Worm (Caenorhabditis elegans): ENCODE data around the gene Y57E12AL.2.

Y57E12AL.2 gene

DNA sequence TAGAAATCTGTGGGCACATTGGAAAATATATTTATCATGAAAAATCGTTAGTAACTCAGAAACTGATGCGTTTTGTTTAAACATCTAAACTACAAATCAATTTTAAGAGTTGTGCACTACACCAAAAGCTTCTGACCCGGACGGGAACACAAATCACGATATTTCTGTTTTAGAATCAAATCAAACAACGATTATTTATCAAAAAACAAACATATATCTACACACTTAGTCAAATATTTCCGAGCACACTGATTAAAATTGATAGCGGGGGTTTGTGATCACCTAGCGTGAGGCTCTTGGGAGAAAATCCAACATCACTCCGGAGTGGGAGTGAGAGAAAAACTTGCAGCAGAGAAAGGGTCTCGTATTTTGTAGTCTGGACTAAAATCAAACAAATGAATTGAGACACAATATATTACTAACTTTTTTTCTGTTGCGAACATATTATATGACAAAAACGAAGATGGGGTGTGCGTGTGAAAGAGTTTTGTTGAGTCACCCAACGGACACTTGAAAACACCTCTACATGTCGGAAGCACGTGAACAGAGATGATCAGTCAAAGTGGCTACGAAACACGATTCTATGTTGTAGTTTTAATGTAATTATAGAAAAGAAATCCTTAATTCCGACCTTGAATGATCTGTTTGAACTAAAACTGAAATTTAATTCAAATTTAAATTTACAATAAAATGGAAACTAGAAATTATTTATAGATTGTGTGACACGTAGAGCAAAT, 37.5 kb downstream of the Y57E12AL.2 start:
- no peak for TF ChIP-seq skn-1 (tag; optimal IDR thresholded peaks at IDR 0.05)
- TF ChIP-seq zag-1 (tag; optimal IDR thresholded peaks at IDR 0.05), result no peak
- TF ChIP-seq lsy-2 (tag; optimal IDR thresholded peaks at IDR 0.05), result no peak
- no peak for TF ChIP-seq mdl-1 (tag; optimal IDR thresholded peaks at IDR 0.05)
- TF ChIP-seq ztf-1 (GFP tag; conservative IDR thresholded peaks at IDR 0.05), result no peak
- TF ChIP-seq F13H6.1 (tag; optimal IDR thresholded peaks at IDR 0.05), result peak; percentile 35
- TF ChIP-seq mbf-1 (tag; optimal IDR thresholded peaks at IDR 0.05), result no peak
- peak; percentile 14 for TF ChIP-seq sma-3 (GFP tag; optimal IDR thresholded peaks at IDR 0.05)
- TF ChIP-seq crh-2 (tag; optimal IDR thresholded peaks at IDR 0.05), result peak; percentile 16
- TF ChIP-seq nhr-237 (tag; optimal IDR thresholded peaks at IDR 0.05), result no peak
- TF ChIP-seq fos-1 (tag; optimal IDR thresholded peaks at IDR 0.05), result peak; percentile 23
- TF ChIP-seq ama-1 (optimal IDR thresholded peaks at IDR 0.05), result no peak
- no peak for TF ChIP-seq R02D3.7 (tag; optimal IDR thresholded peaks at IDR 0.05)
- no peak for TF ChIP-seq elt-1 (tag; optimal IDR thresholded peaks at IDR 0.05)
- TF ChIP-seq ztf-4 (tag; optimal IDR thresholded peaks at IDR 0.05), result no peak
- TF ChIP-seq unc-62 (GFP tag; optimal IDR thresholded peaks at IDR 0.05), result no peak
- TF ChIP-seq nhr-6 (tag; optimal IDR thresholded peaks at IDR 0.05), result no peak
- TF ChIP-seq ceh-16 (tag; optimal IDR thresholded peaks at IDR 0.05), result no peak
- TF ChIP-seq nhr-10 (tag; optimal IDR thresholded peaks at IDR 0.05), result no peak
- no peak for TF ChIP-seq lin-11 (tag; optimal IDR thresholded peaks at IDR 0.05)
- TF ChIP-seq ceh-82 (tag; optimal IDR thresholded peaks at IDR 0.05), result no peak
- no peak for TF ChIP-seq lin-39 (tag; optimal IDR thresholded peaks at IDR 0.05)
- TF ChIP-seq lin-13 (GFP tag; optimal IDR thresholded peaks at IDR 0.05), result no peak
- TF ChIP-seq sma-9 (GFP tag; optimal IDR thresholded peaks at IDR 0.05), result peak; percentile 38
- TF ChIP-seq sma-9 (tag; optimal IDR thresholded peaks at IDR 0.05), result no peak
- TF ChIP-seq elt-3 (tag; optimal IDR thresholded peaks at IDR 0.05), result no peak
- no peak for TF ChIP-seq C34F6.9 (tag; optimal IDR thresholded peaks at IDR 0.05)
- TF ChIP-seq nhr-21 (tag; optimal IDR thresholded peaks at IDR 0.05), result no peak

DNA sequence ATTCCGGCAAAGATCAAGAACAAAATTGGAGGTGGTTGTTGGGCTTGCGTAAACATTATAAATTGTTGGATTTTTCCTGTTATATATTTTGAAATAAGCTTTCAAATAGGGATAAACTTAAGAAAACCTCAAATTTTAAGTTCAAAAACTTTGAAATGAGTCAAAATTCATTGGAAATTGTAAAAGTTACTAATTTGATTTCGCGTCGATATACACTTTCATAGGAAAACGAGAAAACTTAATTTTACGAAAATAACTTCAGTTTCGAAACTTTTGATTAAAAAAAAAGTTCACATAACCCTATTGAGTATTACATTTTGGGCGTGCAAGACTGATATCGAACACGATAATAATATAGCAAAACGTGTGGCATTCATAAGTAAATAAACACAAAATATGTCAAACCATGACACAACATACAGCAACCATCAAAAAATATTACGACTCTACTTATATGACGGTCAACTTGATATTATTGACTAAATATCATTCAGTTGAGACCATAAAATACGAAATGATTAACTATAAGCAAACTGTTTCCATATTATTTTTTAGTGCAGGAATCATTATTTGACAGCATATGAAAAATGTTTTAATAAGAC, 38.3 kb downstream of the Y57E12AL.2 start:
- TF ChIP-seq fos-1 (tag; optimal IDR thresholded peaks at IDR 0.05), result no peak

DNA sequence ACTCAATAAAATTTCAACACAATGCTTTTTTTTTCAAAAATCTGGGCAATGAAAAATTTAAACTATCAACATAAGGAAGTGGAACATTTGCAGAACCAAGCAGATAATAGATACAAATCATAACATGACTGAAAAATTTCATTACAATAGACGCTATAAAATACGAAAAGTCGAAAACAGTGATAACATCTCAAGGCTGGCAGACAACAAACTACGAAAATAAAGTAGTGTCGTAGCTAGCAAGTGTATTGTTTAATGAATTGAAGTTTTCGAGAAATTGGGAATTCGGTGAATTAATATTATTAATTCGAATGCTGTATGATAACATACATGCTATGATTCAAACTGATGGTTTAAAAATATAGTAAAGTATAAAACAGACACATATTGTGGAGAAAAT, 38.9 kb downstream of the Y57E12AL.2 start:
- TF ChIP-seq C34F6.9 (tag; optimal IDR thresholded peaks at IDR 0.05) (no peak), ceh-82 (tag; optimal IDR thresholded peaks at IDR 0.05) (no peak), crh-2 (tag; optimal IDR thresholded peaks at IDR 0.05) (no peak), nhr-10 (tag; optimal IDR thresholded peaks at IDR 0.05) (no peak), nhr-237 (tag; optimal IDR thresholded peaks at IDR 0.05) (no peak), lin-11 (tag; optimal IDR thresholded peaks at IDR 0.05) (no peak), lin-39 (tag; optimal IDR thresholded peaks at IDR 0.05) (no peak), snpc-4 (tag; optimal IDR thresholded peaks at IDR 0.05) (no peak), fos-1 (tag; optimal IDR thresholded peaks at IDR 0.05) (no peak), ztf-4 (tag; optimal IDR thresholded peaks at IDR 0.05) (no peak), nhr-129 (tag; optimal IDR thresholded peaks at IDR 0.05) (no peak)

DNA sequence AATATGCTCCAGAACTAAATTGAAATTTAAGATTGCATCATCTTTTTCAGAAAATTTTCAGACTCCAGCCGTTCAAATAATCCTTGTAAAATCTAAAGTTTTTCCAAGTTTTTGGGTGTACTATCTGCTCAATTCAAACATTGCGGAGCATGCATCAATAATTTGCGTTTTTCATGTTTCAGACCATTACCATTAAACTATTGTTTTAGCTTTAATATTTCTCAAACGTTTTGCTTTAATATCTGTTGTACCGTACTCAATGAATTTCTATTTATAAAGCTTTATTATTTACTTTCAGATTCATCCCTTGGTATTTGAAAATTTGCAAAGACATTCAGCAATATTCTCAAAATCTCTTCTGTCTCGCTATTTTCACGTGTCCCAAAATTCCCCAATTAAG, 45.4 kb downstream of the Y57E12AL.2 start, which contains the start of gene odr-2:
Gene odr-2, plus strand, starts transcription at position 301 of the 400 bp plus-strand sequence.
- TF ChIP-seq lin-13 (GFP tag; optimal IDR thresholded peaks at IDR 0.05), result no peak
- no peak for TF ChIP-seq nhr-11 (tag; optimal IDR thresholded peaks at IDR 0.05)
- TF ChIP-seq nhr-25 (tag; optimal IDR thresholded peaks at IDR 0.05), result no peak
- TF ChIP-seq nhr-21 (tag; optimal IDR thresholded peaks at IDR 0.05), result no peak

DNA sequence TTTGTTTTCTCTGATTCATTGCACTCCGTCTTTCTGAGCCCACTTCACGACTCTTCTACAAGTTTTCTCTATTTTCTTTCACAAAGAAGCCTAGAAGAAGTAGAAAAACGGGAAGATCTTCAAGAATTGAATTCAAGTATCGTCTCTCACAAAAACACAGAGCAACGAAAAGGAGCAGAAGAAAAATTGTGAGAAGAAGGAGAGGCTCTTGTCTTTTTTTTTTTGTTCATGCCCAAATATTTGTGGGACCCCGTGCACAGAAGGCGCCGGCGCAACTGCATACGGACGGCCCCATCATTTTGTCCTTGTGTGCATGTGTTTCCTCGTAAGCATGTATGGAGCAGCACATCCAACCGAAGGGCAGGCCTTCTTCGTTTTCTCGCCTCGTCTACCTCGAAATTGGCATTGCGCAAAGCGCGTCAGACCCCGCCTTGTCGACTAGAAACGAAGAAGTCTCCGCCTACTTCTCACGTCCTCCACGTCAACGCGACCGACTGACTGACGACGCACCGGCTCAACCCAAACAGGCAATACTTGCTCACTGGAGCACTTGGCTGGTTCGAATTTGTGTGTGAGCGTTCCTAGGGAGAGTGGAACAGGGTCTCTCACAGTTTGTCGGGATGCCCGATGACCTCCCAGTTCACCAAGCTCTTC, 48.7 kb downstream of the Y57E12AL.2 start:
- TF ChIP-seq ztf-1 (GFP tag; conservative IDR thresholded peaks at IDR 0.05) (no peak), nhr-21 (tag; optimal IDR thresholded peaks at IDR 0.05) (no peak), Y55F3AM.14 (GFP tag; optimal IDR thresholded peaks at IDR 0.05) (no peak), nhr-12 (tag; optimal IDR thresholded peaks at IDR 0.05) (no peak), crh-2 (tag; optimal IDR thresholded peaks at IDR 0.05) (no peak), nhr-23 (tag; optimal IDR thresholded peaks at IDR 0.05) (no peak), nhr-25 (tag; optimal IDR thresholded peaks at IDR 0.05) (no peak), ceh-82 (tag; optimal IDR thresholded peaks at IDR 0.05) (no peak), sma-3 (GFP tag; optimal IDR thresholded peaks at IDR 0.05) (no peak), mdl-1 (tag; optimal IDR thresholded peaks at IDR 0.05) (no peak), C34F6.9 (tag; optimal IDR thresholded peaks at IDR 0.05) (no peak), ZK546.5 (tag; optimal IDR thresholded peaks at IDR 0.05) (no peak), egl-27 (tag; optimal IDR thresholded peaks at IDR 0.05) (no peak), F13H6.1 (tag; optimal IDR thresholded peaks at IDR 0.05) (no peak), zag-1 (tag; optimal IDR thresholded peaks at IDR 0.05) (no peak), alr-1 (tag; optimal IDR thresholded peaks at IDR 0.05) (no peak), ztf-11 (tag; optimal IDR thresholded peaks at IDR 0.05) (no peak)
